Worm (Caenorhabditis elegans) whole organism, L1 larva: ENCODE results near the gene C26H9A.3.
A peak's percentile ranks its signal among the peaks of the same experiment; 100 is the strongest.

Experiments
- C34B4.2 ChIP-seq: sonication (generic microtip); optimal IDR thresholded peaks from 2 replicates; lab custom pipeline; 2017; ENCODE audit warnings: mild to moderate bottlenecking, missing genetic modification characterization, missing compliant biosample characterization
- alr-1 ChIP-seq: fragments of 200-800 bp; sonication (Bioruptor generic); optimal IDR thresholded peaks from 2 replicates; lab custom pipeline; 2018; ENCODE audit warnings: borderline replicate concordance, mild to moderate bottlenecking, missing genetic modification characterization, missing compliant biosample characterization
- aly-2 ChIP-seq: fragments of 150-350 bp; optimal IDR thresholded peaks from 2 replicates; lab custom pipeline; 2014; ENCODE audit warnings: missing biosample characterization, missing genetic modification characterization
- blmp-1 ChIP-seq: fragments of 150-350 bp; optimal IDR thresholded peaks from 2 replicates; lab custom pipeline; 2014; ENCODE audit warnings: missing biosample characterization, missing genetic modification characterization
- ceh-8 ChIP-seq: fragments of 200-800 bp; sonication (Bioruptor generic); optimal IDR thresholded peaks from 2 replicates; lab custom pipeline; 2018; ENCODE audit warnings: mild to moderate bottlenecking, missing genetic modification characterization, moderate library complexity, missing compliant biosample characterization
- efl-1 ChIP-seq, 4 experiments: fragments of 150-350 bp; optimal IDR thresholded peaks in 3 of 4; peaks in 1 of 4; 1 replicate in 1 of 4; 2 replicates in 3 of 4; lab custom pipeline; 2014; ENCODE audit warnings: missing biosample characterization in 2 of 4, missing genetic modification characterization in 2 of 4, missing genetic modification reagents in 2 of 4
- egl-13 ChIP-seq: sonication (generic microtip); optimal IDR thresholded peaks from 2 replicates; lab custom pipeline; 2016; ENCODE audit warnings: missing genotype, missing genetic modification reagents, missing genetic modification characterization, missing compliant biosample characterization
- egl-27 ChIP-seq, 2 experiments: fragments of 150-350 bp in 1 of 2; sonication (generic microtip); optimal IDR thresholded peaks; 3 replicates each; lab custom pipeline; 2017 to 2018; ENCODE audit warnings: missing biosample characterization in 2 of 2, missing genetic modification characterization in 2 of 2, missing genetic modification reagents in 2 of 2
- elt-2 ChIP-seq: sonication (generic microtip); optimal IDR thresholded peaks from 2 replicates; lab custom pipeline; 2016; ENCODE audit warnings: missing genetic modification characterization, mild to moderate bottlenecking, inconsistent platforms, missing compliant biosample characterization, missing genetic modification reagents
- elt-3 ChIP-seq, 6 experiments: fragments of 150-350 bp in 1 of 6; sonication (generic microtip); optimal IDR thresholded peaks; 2 replicates each; lab custom pipeline; 2017 to 2018; ENCODE audit warnings: missing biosample characterization in 6 of 6, missing genetic modification characterization in 6 of 6, inconsistent platforms in 1 of 6
- fkh-10 ChIP-seq: sonication (generic microtip); optimal IDR thresholded peaks from 2 replicates; lab custom pipeline; 2017; ENCODE audit warnings: missing biosample characterization, missing genetic modification reagents, missing genetic modification characterization
- lin-14 ChIP-seq: fragments of 200-800 bp; sonication (Bioruptor generic); optimal IDR thresholded peaks from 2 replicates; lab custom pipeline; 2018; ENCODE audit warnings: mild to moderate bottlenecking, missing genetic modification characterization, moderate library complexity, missing compliant biosample characterization
- lin-35 ChIP-seq, 2 experiments: fragments of 150-350 bp; optimal IDR thresholded peaks; 2 replicates each; lab custom pipeline; 2014; ENCODE audit warnings: missing biosample characterization in 2 of 2, missing genetic modification characterization in 2 of 2, missing genetic modification reagents in 2 of 2
- lin-39 ChIP-seq: fragments of 150-350 bp; optimal IDR thresholded peaks from 2 replicates; lab custom pipeline; 2014; ENCODE audit warnings: missing biosample characterization, missing genetic modification reagents, missing genetic modification characterization
- lir-3 ChIP-seq: sonication (generic microtip); optimal IDR thresholded peaks from 2 replicates; lab custom pipeline; 2016; ENCODE audit warnings: mild to moderate bottlenecking, missing genetic modification characterization, moderate library complexity, missing compliant biosample characterization; ENCODE audit not compliant: poor library complexity
- lsy-2 ChIP-seq, 2 experiments: fragments of 150-350 bp; optimal IDR thresholded peaks; 2 replicates each; lab custom pipeline; 2014; ENCODE audit warnings: missing biosample characterization in 2 of 2, missing genetic modification characterization in 2 of 2
- mep-1 ChIP-seq: fragments of 150-350 bp; optimal IDR thresholded peaks from 2 replicates; lab custom pipeline; 2014; ENCODE audit warnings: missing biosample characterization, missing genetic modification characterization
- nhr-11 ChIP-seq: fragments of 150-350 bp; optimal IDR thresholded peaks from 2 replicates; lab custom pipeline; 2014; ENCODE audit warnings: missing biosample characterization, missing genetic modification characterization
- nhr-20 ChIP-seq: sonication (generic microtip); optimal IDR thresholded peaks from 2 replicates; lab custom pipeline; 2016; ENCODE audit warnings: mild to moderate bottlenecking, missing genetic modification characterization, missing compliant biosample characterization
- nhr-28 ChIP-seq: fragments of 150-350 bp; optimal IDR thresholded peaks from 2 replicates; lab custom pipeline; 2014; ENCODE audit warnings: missing biosample characterization, missing genetic modification characterization
- nhr-47 ChIP-seq: sonication (generic microtip); optimal IDR thresholded peaks from 2 replicates; lab custom pipeline; 2016; ENCODE audit warnings: mild to moderate bottlenecking, missing genetic modification characterization, moderate library complexity, missing compliant biosample characterization
- nhr-71 ChIP-seq: sonication (generic microtip); optimal IDR thresholded peaks from 2 replicates; lab custom pipeline; 2016; ENCODE audit warnings: mild to moderate bottlenecking, missing genetic modification characterization, moderate library complexity, missing compliant biosample characterization
- nhr-77 ChIP-seq: fragments of 150-350 bp; optimal IDR thresholded peaks from 2 replicates; lab custom pipeline; 2014; ENCODE audit warnings: missing biosample characterization, missing genetic modification characterization
- nhr-85 ChIP-seq: sonication (generic microtip); peaks from one replicate; lab custom pipeline; 2016; ENCODE audit warnings: missing genetic modification characterization, inconsistent platforms, missing compliant biosample characterization
- pqm-1 ChIP-seq: sonication (generic microtip); optimal IDR thresholded peaks from 3 replicates; lab custom pipeline; 2017; ENCODE audit warnings: missing biosample characterization, missing genetic modification characterization
- rnt-1 ChIP-seq: sonication (generic microtip); optimal IDR thresholded peaks from 2 replicates; lab custom pipeline; 2016; ENCODE audit warnings: mild to moderate bottlenecking, missing genetic modification characterization, moderate library complexity, missing compliant biosample characterization
- snpc-4 ChIP-seq: fragments of 150-350 bp; optimal IDR thresholded peaks from 2 replicates; lab custom pipeline; 2014; ENCODE audit warnings: missing biosample characterization, missing genetic modification characterization
- snu-23 ChIP-seq: sonication (generic microtip); optimal IDR thresholded peaks from 2 replicates; lab custom pipeline; 2016; ENCODE audit warnings: missing genetic modification characterization, missing compliant biosample characterization
- sptf-1 ChIP-seq: fragments of 150-350 bp; optimal IDR thresholded peaks from 2 replicates; lab custom pipeline; 2014; ENCODE audit warnings: missing biosample characterization, missing genetic modification characterization
- swsn-7 ChIP-seq: sonication (generic microtip); optimal IDR thresholded peaks from 2 replicates; lab custom pipeline; 2016; ENCODE audit warnings: missing genetic modification characterization, missing compliant biosample characterization
- tbx-2 ChIP-seq: sonication (generic microtip); optimal IDR thresholded peaks from 2 replicates; lab custom pipeline; 2016; ENCODE audit warnings: missing genetic modification characterization, missing compliant biosample characterization
- tlp-1 ChIP-seq: fragments of 150-350 bp; optimal IDR thresholded peaks from 2 replicates; lab custom pipeline; 2014; ENCODE audit warnings: missing biosample characterization, missing genetic modification characterization
- unc-130 ChIP-seq: fragments of 150-350 bp; optimal IDR thresholded peaks from 2 replicates; lab custom pipeline; 2017; ENCODE audit warnings: missing biosample characterization, missing genetic modification characterization, inconsistent platforms
- unc-62 ChIP-seq: fragments of 150-350 bp; optimal IDR thresholded peaks from 2 replicates; lab custom pipeline; 2014; ENCODE audit warnings: missing biosample characterization, missing genetic modification reagents, missing genetic modification characterization
- unc-86 ChIP-seq: sonication (generic microtip); optimal IDR thresholded peaks from 2 replicates; lab custom pipeline; 2016; ENCODE audit warnings: missing genetic modification characterization, missing compliant biosample characterization
- xbp-1 ChIP-seq: sonication (generic microtip); optimal IDR thresholded peaks from 2 replicates; lab custom pipeline; 2016; ENCODE audit warnings: missing genetic modification characterization, missing compliant biosample characterization
- zip-4 ChIP-seq: fragments of 200-800 bp; sonication (Bioruptor generic); optimal IDR thresholded peaks from 2 replicates; lab custom pipeline; 2018; ENCODE audit warnings: mild to moderate bottlenecking, missing genetic modification characterization, moderate library complexity, missing compliant biosample characterization
- ztf-4 ChIP-seq: fragments of 150-350 bp; optimal IDR thresholded peaks from 2 replicates; lab custom pipeline; 2014; ENCODE audit warnings: missing biosample characterization, missing genetic modification characterization

The C26H9A.3 gene

ce11 chrIV:12651570-12651969 is 12.4 kb upstream of the C26H9A.3 start (continued):
- TF ChIP-seq fkh-10 (GFP tag; lab: Kevin White, UChicago) (peak; percentile 80), nhr-47 (tag; lab: Kevin White, UChicago) (peak; percentile 65), nhr-11 (tag; lab: Kevin White, UChicago) (no peak), nhr-71 (tag; lab: Kevin White, UChicago) (peak; percentile 67), C34B4.2 (no peak), alr-1 (no peak), efl-1 (optimal IDR thresholded peaks at IDR 0.05; lab: Kevin White, UChicago) (peak; percentile 60 to 64), efl-1 (GFP tag; optimal IDR thresholded peaks at IDR 0.05 in 1 of 2; lab: Kevin White, UChicago) (peak in 1 of 2 experiments; percentile 32), tbx-2 (tag; lab: Kevin White, UChicago) (peak; percentile 42), unc-62 (no peak), nhr-28 (tag; lab: Kevin White, UChicago) (no peak), ceh-8 (GFP tag; lab: Kevin White, UChicago) (no peak), mep-1 (tag; lab: Kevin White, UChicago) (peak; percentile 52), sptf-1 (tag; lab: Kevin White, UChicago) (no peak), egl-13 (tag; lab: Kevin White, UChicago) (peak; percentile 42), unc-86 (tag; lab: Kevin White, UChicago) (peak; percentile 67), rnt-1 (tag; lab: Kevin White, UChicago) (no peak), aly-2 (tag; lab: Kevin White, UChicago) (peak; percentile 46), nhr-77 (tag; lab: Kevin White, UChicago) (peak; percentile 32), tlp-1 (tag; lab: Kevin White, UChicago) (no peak), lin-35 (GFP tag; optimal IDR thresholded peaks at IDR 0.05; lab: Kevin White, UChicago) (peak in 1 of 2 experiments; percentile 47), snpc-4 (tag; lab: Kevin White, UChicago) (no peak)

ce11 chrIV:12650597-12650996 is 11.4 kb upstream of the C26H9A.3 start:
- no peak for TF ChIP-seq efl-1 (optimal IDR thresholded peaks at IDR 0.05; lab: Kevin White, UChicago)
- peak in 1 of 2 experiments; percentile 77 for TF ChIP-seq efl-1 (GFP tag; optimal IDR thresholded peaks at IDR 0.05 in 1 of 2; lab: Kevin White, UChicago)
- TF ChIP-seq swsn-7, result no peak
- TF ChIP-seq C34B4.2, result no peak

ce11 chrIV:12640875-12641860 is 2.0 kb upstream of the C26H9A.3 start:
- TF ChIP-seq nhr-85 (peak; percentile 57), elt-3 (tag; optimal IDR thresholded peaks at IDR 0.05; lab: Kevin White, UChicago) (peak in 3 of 6 experiments; percentile 2 to 63 (median 8)), blmp-1 (tag; lab: Kevin White, UChicago) (peak; percentile 58), tlp-1 (tag; lab: Kevin White, UChicago) (no peak)

ce11 chrIV:12640137-12640536 is 926 bp upstream of the C26H9A.3 start, which contains the start of gene vha-7:
TSS of gene vha-7 (plus strand) at chrIV:12640462.
- TF ChIP-seq efl-1 (optimal IDR thresholded peaks at IDR 0.05; lab: Kevin White, UChicago), result peak in 1 of 2 experiments; percentile 25
- no peak for TF ChIP-seq efl-1 (GFP tag; optimal IDR thresholded peaks at IDR 0.05 in 1 of 2; lab: Kevin White, UChicago)
- TF ChIP-seq elt-2, result no peak

ce11 chrIV:12637340-12637739 is 1.9 kb downstream of the C26H9A.3 start:
- TF ChIP-seq tbx-2 (tag; lab: Kevin White, UChicago), result peak; percentile 27
- TF ChIP-seq lin-39 (tag; lab: Kevin White, UChicago), result peak; percentile 74
- TF ChIP-seq ztf-4 (tag; lab: Kevin White, UChicago), result peak; percentile 4
- peak; percentile 80 for TF ChIP-seq rnt-1 (tag; lab: Kevin White, UChicago)
- peak; percentile 39 for TF ChIP-seq unc-130 (tag; lab: Kevin White, UChicago)
- TF ChIP-seq swsn-7, result peak; percentile 29
- peak; percentile 12 for TF ChIP-seq lir-3 (tag; lab: Kevin White, UChicago)
- peak; percentile 89 for TF ChIP-seq lin-14 (GFP tag; lab: Kevin White, UChicago)
- TF ChIP-seq pqm-1 (tag; lab: Kevin White, UChicago), result no peak
- TF ChIP-seq xbp-1, result peak; percentile 4
- TF ChIP-seq egl-27 (tag; optimal IDR thresholded peaks at IDR 0.05; lab: Kevin White, UChicago), result no peak
- TF ChIP-seq elt-2, result no peak
- peak; percentile 54 for TF ChIP-seq snu-23 (GFP tag; lab: Kevin White, UChicago)
- TF ChIP-seq lsy-2 (tag; optimal IDR thresholded peaks at IDR 0.05; lab: Kevin White, UChicago), result peak; percentile 17 to 54
- TF ChIP-seq zip-4, result no peak
- TF ChIP-seq lin-35 (GFP tag; optimal IDR thresholded peaks at IDR 0.05; lab: Kevin White, UChicago), result peak in 1 of 2 experiments; percentile 5
- peak; percentile 32 to 35 for TF ChIP-seq efl-1 (optimal IDR thresholded peaks at IDR 0.05; lab: Kevin White, UChicago)
- no peak for TF ChIP-seq efl-1 (GFP tag; optimal IDR thresholded peaks at IDR 0.05 in 1 of 2; lab: Kevin White, UChicago)
- TF ChIP-seq nhr-71 (tag; lab: Kevin White, UChicago), result peak; percentile 77
- peak; percentile 3 for TF ChIP-seq nhr-47 (tag; lab: Kevin White, UChicago)
- peak; percentile 40 for TF ChIP-seq nhr-20 (tag; lab: Kevin White, UChicago)
- no peak for TF ChIP-seq nhr-28 (tag; lab: Kevin White, UChicago)
